Worm (Caenorhabditis elegans) whole organism, mixed stage, embryonic: ENCODE results near the gene K03B8.11.
A peak's percentile ranks its signal among the peaks of the same experiment; 100 is the strongest.

ENCODE experiments used
- M03D4.4 ChIP-seq: sonication (generic microtip); optimal IDR thresholded peaks from 2 replicates; lab custom pipeline; 2017; ENCODE audit warnings: mild to moderate bottlenecking, missing genetic modification characterization, missing compliant biosample characterization
- blmp-1 ChIP-seq: fragments of 150-350 bp; optimal IDR thresholded peaks from 2 replicates; lab custom pipeline; 2014; ENCODE audit warnings: missing biosample characterization, missing genetic modification characterization
- ceh-39 ChIP-seq: fragments of 150-350 bp; optimal IDR thresholded peaks from 2 replicates; lab custom pipeline; 2014; ENCODE audit warnings: missing biosample characterization, missing genetic modification characterization
- ceh-43 ChIP-seq: fragments of 200-800 bp; sonication (Bioruptor generic); optimal IDR thresholded peaks from 2 replicates; lab custom pipeline; 2018; ENCODE audit warnings: mild to moderate bottlenecking, missing genetic modification characterization, moderate library complexity, missing compliant biosample characterization
- ceh-83 ChIP-seq: fragments of 200-800 bp; sonication (Bioruptor generic); optimal IDR thresholded peaks from 2 replicates; lab custom pipeline; 2018; ENCODE audit warnings: mild to moderate bottlenecking, missing genetic modification characterization, missing compliant biosample characterization
- ces-1 ChIP-seq: fragments of 150-350 bp; optimal IDR thresholded peaks from 2 replicates; lab custom pipeline; 2014; ENCODE audit warnings: missing biosample characterization, missing genetic modification reagents, missing genetic modification characterization
- cnd-1 ChIP-seq: fragments of 200-800 bp; sonication (Bioruptor generic); optimal IDR thresholded peaks from 2 replicates; lab custom pipeline; 2018; ENCODE audit warnings: mild to moderate bottlenecking, missing genetic modification characterization, missing compliant biosample characterization
- drap-1 ChIP-seq: fragments of 200-800 bp; sonication (Bioruptor generic); optimal IDR thresholded peaks from 3 replicates; lab custom pipeline; 2018; ENCODE audit warnings: mild to moderate bottlenecking, missing genetic modification characterization, missing compliant biosample characterization
- elt-1 ChIP-seq: sonication (generic microtip); optimal IDR thresholded peaks from 2 replicates; lab custom pipeline; 2017; ENCODE audit warnings: missing genetic modification characterization, mild to moderate bottlenecking, missing compliant biosample characterization, antibody characterized with exemption, moderate library complexity, borderline replicate concordance; ENCODE audit not compliant: insufficient read depth
- flh-1 ChIP-seq: fragments of 200-800 bp; sonication (Bioruptor generic); optimal IDR thresholded peaks from 2 replicates; lab custom pipeline; 2018; ENCODE audit warnings: mild to moderate bottlenecking, missing genetic modification characterization, moderate library complexity, missing compliant biosample characterization
- ham-2 ChIP-seq: fragments of 200-800 bp; sonication (Bioruptor generic); optimal IDR thresholded peaks from 2 replicates; lab custom pipeline; 2018; ENCODE audit warnings: mild to moderate bottlenecking, missing genetic modification characterization, missing compliant biosample characterization
- hlh-1 ChIP-seq: fragments of 150-350 bp; optimal IDR thresholded peaks from 2 replicates; lab custom pipeline; 2014; ENCODE audit warnings: missing biosample characterization, missing genetic modification reagents, missing genetic modification characterization
- lin-13 ChIP-seq: fragments of 150-350 bp; optimal IDR thresholded peaks from 2 replicates; lab custom pipeline; 2014; ENCODE audit warnings: missing biosample characterization, missing genetic modification characterization
- lsy-2 ChIP-seq: fragments of 150-350 bp; optimal IDR thresholded peaks from 2 replicates; lab custom pipeline; 2014; ENCODE audit warnings: missing biosample characterization, missing genetic modification characterization
- mep-1 ChIP-seq: fragments of 150-350 bp; optimal IDR thresholded peaks from 2 replicates; lab custom pipeline; 2017; ENCODE audit warnings: missing biosample characterization, missing genetic modification reagents, missing genetic modification characterization, inconsistent platforms
- mls-2 ChIP-seq: sonication (generic microtip); optimal IDR thresholded peaks from 2 replicates; lab custom pipeline; 2016; ENCODE audit warnings: mild to moderate bottlenecking, missing genetic modification characterization, moderate library complexity, missing compliant biosample characterization
- nhr-2 ChIP-seq: fragments of 150-350 bp; optimal IDR thresholded peaks from 2 replicates; lab custom pipeline; 2014; ENCODE audit warnings: missing biosample characterization, missing genetic modification characterization
- nhr-237 ChIP-seq: fragments of 150-350 bp; optimal IDR thresholded peaks from 2 replicates; lab custom pipeline; 2014; ENCODE audit warnings: missing biosample characterization, missing genetic modification characterization
- nhr-28 ChIP-seq: fragments of 150-350 bp; optimal IDR thresholded peaks from 2 replicates; lab custom pipeline; 2014; ENCODE audit warnings: missing biosample characterization, missing genetic modification characterization
- nhr-76 ChIP-seq: sonication (generic microtip); optimal IDR thresholded peaks from 2 replicates; lab custom pipeline; 2017; ENCODE audit warnings: missing biosample characterization, missing genetic modification characterization
- pha-4 ChIP-seq: fragments of 150-350 bp; optimal IDR thresholded peaks from 2 replicates; lab custom pipeline; 2018; ENCODE audit warnings: missing biosample characterization, missing genetic modification reagents, missing genetic modification characterization
- sptf-1 ChIP-seq: sonication (generic microtip); optimal IDR thresholded peaks from 2 replicates; lab custom pipeline; 2017; ENCODE audit warnings: mild to moderate bottlenecking, missing genetic modification characterization, moderate library complexity, missing compliant biosample characterization
- tbx-8 ChIP-seq: fragments of 200-800 bp; sonication (Bioruptor generic); optimal IDR thresholded peaks from 2 replicates; lab custom pipeline; 2018; ENCODE audit warnings: mild to moderate bottlenecking, missing genetic modification characterization, moderate library complexity, missing compliant biosample characterization
- unc-120 ChIP-seq: sonication (generic microtip); optimal IDR thresholded peaks from 2 replicates; lab custom pipeline; 2017; ENCODE audit warnings: missing genetic modification characterization, missing compliant biosample characterization; ENCODE audit not compliant: poor library complexity, severe bottlenecking
- unc-39 ChIP-seq: fragments of 150-350 bp; optimal IDR thresholded peaks from 2 replicates; lab custom pipeline; 2014; ENCODE audit warnings: missing biosample characterization, missing genetic modification characterization
- unc-62 ChIP-seq: fragments of 150-350 bp; optimal IDR thresholded peaks from 2 replicates; lab custom pipeline; 2014; ENCODE audit warnings: missing biosample characterization, missing genetic modification reagents, missing genetic modification characterization
- zip-8 ChIP-seq: fragments of 150-350 bp; optimal IDR thresholded peaks from 2 replicates; lab custom pipeline; 2014; ENCODE audit warnings: missing biosample characterization, missing genetic modification characterization
- ztf-11 ChIP-seq: fragments of 150-350 bp; optimal IDR thresholded peaks from 2 replicates; lab custom pipeline; 2014; ENCODE audit warnings: missing biosample characterization, missing genetic modification characterization

K03B8.11 gene

ce11 chrV:11351263-11351662 lies 39.0 kb downstream of the K03B8.11 start:
- no peak for TF ChIP-seq blmp-1 (tag; lab: Kevin White, UChicago)
- TF ChIP-seq ces-1 (GFP tag; lab: Kevin White, UChicago) = peak; percentile 19

ce11 chrV:11346912-11347311 lies 43.4 kb downstream of the K03B8.11 start, which contains the start of gene grl-7:
Gene grl-7 (minus strand): TSS chrV:11347012.
- no peak for TF ChIP-seq tbx-8
- TF ChIP-seq ham-2 (GFP tag; lab: Kevin White, UChicago) = no peak
- TF ChIP-seq mep-1 = no peak
- no peak for TF ChIP-seq mls-2
- no peak for TF ChIP-seq ceh-83 (GFP tag; lab: Kevin White, UChicago)
- no peak for TF ChIP-seq unc-120 (tag; lab: Kevin White, UChicago)
- no peak for TF ChIP-seq flh-1
- TF ChIP-seq cnd-1 (tag; lab: Kevin White, UChicago) = no peak

ce11 chrV:11344816-11345336 lies 45.4 kb downstream of the K03B8.11 start:
- no peak for TF ChIP-seq flh-1
- no peak for TF ChIP-seq mep-1
- peak; percentile 22 for TF ChIP-seq ces-1 (GFP tag; lab: Kevin White, UChicago)
- no peak for TF ChIP-seq zip-8 (tag; lab: Kevin White, UChicago)
- no peak for TF ChIP-seq ceh-39 (tag; lab: Kevin White, UChicago)
- TF ChIP-seq sptf-1 (tag; lab: Kevin White, UChicago) = peak; percentile 13
- TF ChIP-seq nhr-2 (tag; lab: Kevin White, UChicago) = peak; percentile 10
- no peak for TF ChIP-seq lin-13 (tag; lab: Kevin White, UChicago)
- no peak for TF ChIP-seq ceh-43 (GFP tag; lab: Kevin White, UChicago)
- no peak for TF ChIP-seq hlh-1 (tag; lab: Kevin White, UChicago)
- no peak for TF ChIP-seq nhr-28 (tag; lab: Kevin White, UChicago)
- no peak for TF ChIP-seq nhr-237 (tag; lab: Kevin White, UChicago)
- TF ChIP-seq elt-1 (tag; lab: Kevin White, UChicago) = no peak
- no peak for TF ChIP-seq ham-2 (GFP tag; lab: Kevin White, UChicago)
- no peak for TF ChIP-seq unc-39 (tag; lab: Kevin White, UChicago)
- no peak for TF ChIP-seq ceh-83 (GFP tag; lab: Kevin White, UChicago)
- no peak for TF ChIP-seq pha-4 (tag; lab: Kevin White, UChicago)
- no peak for TF ChIP-seq blmp-1 (tag; lab: Kevin White, UChicago)
- no peak for TF ChIP-seq drap-1
- TF ChIP-seq unc-62 = no peak
- no peak for TF ChIP-seq mls-2
- TF ChIP-seq cnd-1 (tag; lab: Kevin White, UChicago) = peak; percentile 3

- TF ChIP-seq M03D4.4 (tag; lab: Kevin White, UChicago) = no peak
- peak; percentile 76 for TF ChIP-seq elt-1 (tag; lab: Kevin White, UChicago)
Observed at ce11 chrV:11344112-11344511, 46.2 kb downstream of the K03B8.11 start.

- TF ChIP-seq ces-1 (GFP tag; lab: Kevin White, UChicago) = peak; percentile 94
- no peak for TF ChIP-seq mls-2
Observed at ce11 chrV:11341913-11342312, 48.4 kb downstream of the K03B8.11 start, which contains the start of gene T02E9.5. Gene T02E9.5 (plus strand): TSS chrV:11342233.

ce11 chrV:11341130-11341675 lies 49.1 kb downstream of the K03B8.11 start:
- TF ChIP-seq lsy-2 (tag; lab: Kevin White, UChicago) (no peak), ces-1 (GFP tag; lab: Kevin White, UChicago) (peak; percentile 95), ztf-11 (tag; lab: Kevin White, UChicago) (no peak), nhr-76 (tag; lab: Kevin White, UChicago) (no peak), unc-39 (tag; lab: Kevin White, UChicago) (no peak), ham-2 (GFP tag; lab: Kevin White, UChicago) (no peak), lin-13 (tag; lab: Kevin White, UChicago) (no peak), mls-2 (peak; percentile 43), blmp-1 (tag; lab: Kevin White, UChicago) (no peak), elt-1 (tag; lab: Kevin White, UChicago) (no peak)
